Worm (Caenorhabditis elegans) whole organism, late embryonic: ENCODE results near the gene K12H4.5.

Source experiments
- C38D4.7 ChIP-seq: fragments of 200-800 bp; sonication (Bioruptor generic); optimal IDR thresholded peaks from 2 replicates; lab custom pipeline; 2018; ENCODE audit warnings: mild to moderate bottlenecking, missing genetic modification characterization, moderate library complexity, missing compliant biosample characterization
- F13H6.1 ChIP-seq: sonication (generic microtip); optimal IDR thresholded peaks from 2 replicates; lab custom pipeline; 2016; ENCODE audit warnings: missing genetic modification characterization, missing compliant biosample characterization
- T23F11.4 ChIP-seq: fragments of 200-800 bp; sonication (Bioruptor generic); optimal IDR thresholded peaks from 2 replicates; lab custom pipeline; 2018; ENCODE audit warnings: mild to moderate bottlenecking, missing genetic modification characterization, missing compliant biosample characterization
- Y22D7AL.16 ChIP-seq: sonication (generic microtip); optimal IDR thresholded peaks from 2 replicates; lab custom pipeline; 2016; ENCODE audit warnings: missing genetic modification characterization, missing compliant biosample characterization
- ahr-1 ChIP-seq: sonication (generic microtip); optimal IDR thresholded peaks from 2 replicates; lab custom pipeline; 2016; ENCODE audit warnings: missing genetic modification characterization, missing compliant biosample characterization
- ceh-18 ChIP-seq: sonication (generic microtip); optimal IDR thresholded peaks from 2 replicates; lab custom pipeline; 2016; ENCODE audit warnings: missing genetic modification characterization, missing compliant biosample characterization
- ceh-19 ChIP-seq: fragments of 200-800 bp; sonication (Bioruptor generic); optimal IDR thresholded peaks from 2 replicates; lab custom pipeline; 2018; ENCODE audit warnings: mild to moderate bottlenecking, missing genetic modification characterization, missing compliant biosample characterization
- ceh-2 ChIP-seq: sonication (generic microtip); optimal IDR thresholded peaks from 2 replicates; lab custom pipeline; 2016; ENCODE audit warnings: missing genotype, missing genetic modification characterization, missing compliant biosample characterization
- ceh-22 ChIP-seq: sonication (generic microtip); optimal IDR thresholded peaks from 2 replicates; lab custom pipeline; 2017; ENCODE audit warnings: missing biosample characterization, missing genetic modification characterization
- ceh-30 ChIP-seq: fragments of 150-350 bp; optimal IDR thresholded peaks from 2 replicates; lab custom pipeline; 2014; ENCODE audit warnings: missing biosample characterization, missing genetic modification characterization
- ceh-31 ChIP-seq: sonication (generic microtip); optimal IDR thresholded peaks from 2 replicates; lab custom pipeline; 2016; ENCODE audit warnings: missing genetic modification characterization, missing compliant biosample characterization
- ceh-34 ChIP-seq: sonication (generic microtip); optimal IDR thresholded peaks from 2 replicates; lab custom pipeline; 2016; ENCODE audit warnings: mild to moderate bottlenecking, missing genetic modification characterization, missing compliant biosample characterization
- ceh-45 ChIP-seq: fragments of 200-800 bp; sonication (Bioruptor generic); IDR thresholded peaks from 2 replicates; pipeline ENCODE4 v1.3.6; 2022; ENCODE audit warnings: missing genetic modification reagents, missing genetic modification characterization, missing compliant biosample characterization
- ceh-48 ChIP-seq: sonication (generic microtip); optimal IDR thresholded peaks from 2 replicates; lab custom pipeline; 2016; ENCODE audit warnings: missing genetic modification characterization, inconsistent platforms, missing compliant biosample characterization
- ceh-9 ChIP-seq: sonication (generic microtip); optimal IDR thresholded peaks from 2 replicates; lab custom pipeline; 2016; ENCODE audit warnings: mild to moderate bottlenecking, missing genetic modification characterization, inconsistent platforms, missing compliant biosample characterization
- dmd-4 ChIP-seq: sonication (generic microtip); optimal IDR thresholded peaks from 2 replicates; lab custom pipeline; 2016; ENCODE audit warnings: borderline replicate concordance, missing genetic modification characterization, missing compliant biosample characterization
- dve-1 ChIP-seq: sonication (generic microtip); optimal IDR thresholded peaks from 2 replicates; lab custom pipeline; 2017; ENCODE audit warnings: antibody characterized with exemption, mild to moderate bottlenecking, missing genetic modification characterization, missing compliant biosample characterization
- elt-2 ChIP-seq: sonication (generic microtip); optimal IDR thresholded peaks from 2 replicates; lab custom pipeline; 2016; ENCODE audit warnings: missing genetic modification reagents, missing genetic modification characterization, missing compliant biosample characterization
- elt-4 ChIP-seq: sonication (generic microtip); optimal IDR thresholded peaks from 2 replicates; lab custom pipeline; 2016; ENCODE audit warnings: missing genetic modification characterization, missing compliant biosample characterization
- fkh-10 ChIP-seq: fragments of 150-350 bp; optimal IDR thresholded peaks from 2 replicates; lab custom pipeline; 2014; ENCODE audit warnings: missing biosample characterization, missing genetic modification reagents, missing genetic modification characterization
- gmeb-2 ChIP-seq: sonication (generic microtip); optimal IDR thresholded peaks from 2 replicates; lab custom pipeline; 2016; ENCODE audit warnings: missing genetic modification characterization, inconsistent platforms, missing compliant biosample characterization
- hlh-13 ChIP-seq: fragments of 200-800 bp; sonication (Bioruptor generic); optimal IDR thresholded peaks from 2 replicates; lab custom pipeline; 2018; ENCODE audit warnings: mild to moderate bottlenecking, missing genetic modification characterization, missing compliant biosample characterization
- hlh-8 ChIP-seq: sonication (generic microtip); optimal IDR thresholded peaks from 2 replicates; lab custom pipeline; 2016; ENCODE audit warnings: missing genotype, missing genetic modification characterization, missing compliant biosample characterization
- lim-6 ChIP-seq: sonication (generic microtip); optimal IDR thresholded peaks from 2 replicates; lab custom pipeline; 2016; ENCODE audit warnings: missing genetic modification characterization, missing compliant biosample characterization
- lin-11 ChIP-seq: fragments of 200-800 bp; sonication (Bioruptor generic); optimal IDR thresholded peaks from 2 replicates; lab custom pipeline; 2018; ENCODE audit warnings: mild to moderate bottlenecking, missing genetic modification characterization, missing compliant biosample characterization
- madf-2 ChIP-seq: sonication (generic microtip); optimal IDR thresholded peaks from 2 replicates; lab custom pipeline; 2017; ENCODE audit warnings: missing genetic modification characterization, missing compliant biosample characterization
- nhr-232 ChIP-seq: sonication (generic microtip); optimal IDR thresholded peaks from 2 replicates; lab custom pipeline; 2016; ENCODE audit warnings: missing genetic modification characterization, missing compliant biosample characterization
- npax-4 ChIP-seq: sonication (generic microtip); optimal IDR thresholded peaks from 2 replicates; lab custom pipeline; 2016; ENCODE audit warnings: missing genetic modification characterization, missing compliant biosample characterization
- pax-1 ChIP-seq: fragments of 150-350 bp; optimal IDR thresholded peaks from 2 replicates; lab custom pipeline; 2014; ENCODE audit warnings: missing biosample characterization, missing genetic modification characterization
- pha-2 ChIP-seq: sonication (generic microtip); optimal IDR thresholded peaks from 2 replicates; lab custom pipeline; 2017; ENCODE audit warnings: mild to moderate bottlenecking, missing genetic modification characterization, missing compliant biosample characterization
- pros-1 ChIP-seq: fragments of 150-350 bp; optimal IDR thresholded peaks from 2 replicates; lab custom pipeline; 2014; ENCODE audit warnings: missing biosample characterization, missing genetic modification reagents, missing genetic modification characterization
- rnt-1 ChIP-seq: sonication (generic microtip); optimal IDR thresholded peaks from 2 replicates; lab custom pipeline; 2016; ENCODE audit warnings: missing genetic modification characterization, missing compliant biosample characterization
- sdc-2 ChIP-seq: sonication (generic microtip); optimal IDR thresholded peaks from 2 replicates; lab custom pipeline; 2016; ENCODE audit warnings: missing genotype, missing genetic modification characterization, missing compliant biosample characterization
- sox-2 ChIP-seq: fragments of 200-800 bp; sonication (Bioruptor generic); IDR thresholded peaks from 2 replicates; pipeline ENCODE4 v1.3.6; 2022; ENCODE audit warnings: missing genetic modification reagents, missing genetic modification characterization, missing compliant biosample characterization
- sox-4 ChIP-seq: sonication (generic microtip); optimal IDR thresholded peaks from 2 replicates; lab custom pipeline; 2017; ENCODE audit warnings: mild to moderate bottlenecking, missing genetic modification characterization, inconsistent platforms, missing compliant biosample characterization
- tbx-2 ChIP-seq: sonication (generic microtip); optimal IDR thresholded peaks from 2 replicates; lab custom pipeline; 2016; ENCODE audit warnings: missing genetic modification characterization, missing compliant biosample characterization
- tbx-7 ChIP-seq: sonication (generic microtip); optimal IDR thresholded peaks from 2 replicates; lab custom pipeline; 2016; ENCODE audit warnings: missing genotype, missing genetic modification characterization, missing compliant biosample characterization
- unc-42 ChIP-seq: sonication (generic microtip); optimal IDR thresholded peaks from 2 replicates; lab custom pipeline; 2016; ENCODE audit warnings: missing genotype, missing genetic modification characterization, missing compliant biosample characterization
- unc-55 ChIP-seq: sonication (generic microtip); optimal IDR thresholded peaks from 2 replicates; lab custom pipeline; 2017; ENCODE audit warnings: missing biosample characterization, missing genetic modification reagents, missing genetic modification characterization
- zip-5 ChIP-seq: sonication (generic microtip); optimal IDR thresholded peaks from 2 replicates; lab custom pipeline; 2016; ENCODE audit warnings: missing genetic modification characterization, missing compliant biosample characterization

K12H4.5 gene

ce11 chrIII:8044717-8045116, 430 bp downstream of the K12H4.5 start, which contains the start of gene spcs-3:
Gene spcs-3, plus strand, starts transcription at chrIII:8045017.
- TF ChIP-seq ceh-45 (no peak), elt-2 (no peak), lin-11 (tag; lab: Kevin White, UChicago) (no peak), sox-4 (tag; lab: Kevin White, UChicago) (no peak), madf-2 (tag; lab: Kevin White, UChicago) (no peak), ceh-48 (tag; lab: Kevin White, UChicago) (no peak), tbx-2 (no peak), elt-4 (tag; lab: Kevin White, UChicago) (no peak), ceh-9 (tag; lab: Kevin White, UChicago) (no peak), lim-6 (tag; lab: Kevin White, UChicago) (no peak), C38D4.7 (GFP tag; lab: Kevin White, UChicago) (no peak), dve-1 (tag; lab: Kevin White, UChicago) (no peak), T23F11.4 (GFP tag; lab: Kevin White, UChicago) (no peak), unc-42 (tag; lab: Kevin White, UChicago) (no peak), Y22D7AL.16 (no peak), sox-2 (GFP tag; lab: Robert Waterston, UW) (no peak), ceh-19 (GFP tag; lab: Kevin White, UChicago) (no peak), rnt-1 (tag; lab: Kevin White, UChicago) (no peak), tbx-7 (no peak), pax-1 (tag; lab: Kevin White, UChicago) (no peak)

- TF ChIP-seq ceh-48 (tag; lab: Kevin White, UChicago) (no peak), ceh-34 (tag; lab: Kevin White, UChicago) (no peak), hlh-8 (no peak), zip-5 (tag; lab: Kevin White, UChicago) (no peak), ceh-18 (tag; lab: Kevin White, UChicago) (no peak), nhr-232 (no peak), ceh-31 (tag; lab: Kevin White, UChicago) (no peak), unc-55 (no peak), ceh-30 (tag; lab: Kevin White, UChicago) (no peak), pros-1 (tag; lab: Kevin White, UChicago) (no peak), dmd-4 (no peak), ahr-1 (tag; lab: Kevin White, UChicago) (no peak), sdc-2 (no peak)
These were observed 1.4 kb downstream of the K12H4.5 start, which contains the start of gene K12H4.3 for ce11 chrIII:8045734-8046133. Gene K12H4.3, plus strand, starts transcription at chrIII:8046034.

- no peak for TF ChIP-seq pha-2 (tag; lab: Kevin White, UChicago)
- TF ChIP-seq T23F11.4 (GFP tag; lab: Kevin White, UChicago): no peak
- TF ChIP-seq ceh-2: no peak
- no peak for TF ChIP-seq ceh-34 (tag; lab: Kevin White, UChicago)
- no peak for TF ChIP-seq ahr-1 (tag; lab: Kevin White, UChicago)
- TF ChIP-seq ceh-22 (tag; lab: Kevin White, UChicago): no peak
- no peak for TF ChIP-seq hlh-13 (GFP tag; lab: Kevin White, UChicago)
- no peak for TF ChIP-seq ceh-19 (GFP tag; lab: Kevin White, UChicago)
- no peak for TF ChIP-seq npax-4 (tag; lab: Kevin White, UChicago)
- TF ChIP-seq F13H6.1 (tag; lab: Kevin White, UChicago): no peak
- no peak for TF ChIP-seq sox-2 (GFP tag; lab: Robert Waterston, UW)
- no peak for TF ChIP-seq lin-11 (tag; lab: Kevin White, UChicago)
- no peak for TF ChIP-seq fkh-10 (GFP tag; lab: Kevin White, UChicago)
- TF ChIP-seq ceh-31 (tag; lab: Kevin White, UChicago): no peak
- TF ChIP-seq hlh-8: no peak
- no peak for TF ChIP-seq sdc-2
- no peak for TF ChIP-seq nhr-232
- TF ChIP-seq ceh-30 (tag; lab: Kevin White, UChicago): no peak
- no peak for TF ChIP-seq gmeb-2
These were observed 3.1 kb downstream of the K12H4.5 start, which contains the start of gene K12H4.2 for ce11 chrIII:8047412-8047811. Gene K12H4.2, plus strand, starts transcription at chrIII:8047712.
